Fruit fly (Drosophila melanogaster): Measurements from ENCODE around the gene Or7a.

Or7a gene

dm6 chrX:8165608-8166007 is at the start of gene Or7a:
Gene Or7a (minus strand): TSS chrX:8165708.
- TF ChIP-seq CTCF (optimal IDR thresholded peaks at IDR 0.05) (no peak), CG8478 (optimal IDR thresholded peaks at IDR 0.05) (no peak)

- no peak for TF ChIP-seq CG8478 (optimal IDR thresholded peaks at IDR 0.05)
- no peak for TF ChIP-seq CTCF (optimal IDR thresholded peaks at IDR 0.05)
Measured at dm6 chrX:8214017-8214416, 48.5 kb upstream of the Or7a start.

- TF ChIP-seq CTCF (optimal IDR thresholded peaks at IDR 0.05) (no peak), CG8478 (optimal IDR thresholded peaks at IDR 0.05) (no peak)
Measured at dm6 chrX:8211731-8212468, 46.4 kb upstream of the Or7a start.

dm6 chrX:8211094-8211730 is 45.7 kb upstream of the Or7a start:
- TF ChIP-seq CG8478 (optimal IDR thresholded peaks at IDR 0.05) = no peak
- no peak for TF ChIP-seq CTCF (optimal IDR thresholded peaks at IDR 0.05)

- no peak for TF ChIP-seq CG8478 (optimal IDR thresholded peaks at IDR 0.05)
- peak; percentile 77 to 79 for TF ChIP-seq CTCF (optimal IDR thresholded peaks at IDR 0.05)
Measured at dm6 chrX:8210632-8211031, 45.1 kb upstream of the Or7a start.

dm6 chrX:8207054-8207453 is 41.5 kb upstream of the Or7a start:
- TF ChIP-seq CTCF (optimal IDR thresholded peaks at IDR 0.05) = no peak
- no peak for TF ChIP-seq CG8478 (optimal IDR thresholded peaks at IDR 0.05)

- TF ChIP-seq CG8478 (optimal IDR thresholded peaks at IDR 0.05) (no peak), CTCF (optimal IDR thresholded peaks at IDR 0.05) (no peak)
Measured at dm6 chrX:8206561-8206960, 41.1 kb upstream of the Or7a start.

- TF ChIP-seq CG8478 (optimal IDR thresholded peaks at IDR 0.05) (no peak), CTCF (optimal IDR thresholded peaks at IDR 0.05) (no peak)
Measured at dm6 chrX:8205625-8206252, 40.2 kb upstream of the Or7a start.

dm6 chrX:8202724-8203362 is 37.3 kb upstream of the Or7a start:
- TF ChIP-seq CG8478 (optimal IDR thresholded peaks at IDR 0.05) = no peak
- TF ChIP-seq CTCF (optimal IDR thresholded peaks at IDR 0.05) = no peak

- TF ChIP-seq CTCF (optimal IDR thresholded peaks at IDR 0.05) = no peak
- TF ChIP-seq CG8478 (optimal IDR thresholded peaks at IDR 0.05) = no peak
Measured at dm6 chrX:8198935-8199580, 33.5 kb upstream of the Or7a start.

- TF ChIP-seq CG8478 (optimal IDR thresholded peaks at IDR 0.05) (no peak), CTCF (optimal IDR thresholded peaks at IDR 0.05) (no peak)
Measured at dm6 chrX:8196598-8197228, 31.2 kb upstream of the Or7a start.

dm6 chrX:8196157-8196526 is 30.6 kb upstream of the Or7a start:
- TF ChIP-seq CTCF (optimal IDR thresholded peaks at IDR 0.05) (no peak), CG8478 (optimal IDR thresholded peaks at IDR 0.05) (no peak)

dm6 chrX:8195449-8196156 is 30.1 kb upstream of the Or7a start:
- TF ChIP-seq CG8478 (optimal IDR thresholded peaks at IDR 0.05) (no peak), CTCF (optimal IDR thresholded peaks at IDR 0.05) (no peak)

dm6 chrX:8194559-8194958 is 29.1 kb upstream of the Or7a start:
- TF ChIP-seq CTCF (optimal IDR thresholded peaks at IDR 0.05) (no peak), CG8478 (optimal IDR thresholded peaks at IDR 0.05) (no peak)
